Fruit fly (Drosophila melanogaster): ENCODE data around the gene CG5391.

CG5391 gene

dm6 chr3R:22334050-22334449, at the start of gene CG5391:
CG5391 (minus strand) TSS chr3R:22334150.
- TF ChIP-seq CG17801 (GFP tag; optimal IDR thresholded peaks at IDR 0.05; ENCODE audit: partially characterized antibody), result no peak

- TF ChIP-seq CG17801 (GFP tag; optimal IDR thresholded peaks at IDR 0.05; ENCODE audit: partially characterized antibody), result no peak
These were observed 47.8 kb upstream of the CG5391 start, which contains the start of gene Gpdh3 for dm6 chr3R:22381735-22382134. Gpdh3 (plus strand) TSS chr3R:22382035.

- TF ChIP-seq CG17801 (GFP tag; optimal IDR thresholded peaks at IDR 0.05; ENCODE audit: partially characterized antibody), result no peak
These were observed 47.1 kb upstream of the CG5391 start, which contains the start of gene CG43342 for dm6 chr3R:22381077-22381476. CG43342 (plus strand) TSS chr3R:22381340.

dm6 chr3R:22379942-22380341, 46.0 kb upstream of the CG5391 start, which contains the start of gene CG34149:
CG34149 (plus strand) TSS chr3R:22380128.
- no peak for TF ChIP-seq CG17801 (GFP tag; optimal IDR thresholded peaks at IDR 0.05; ENCODE audit: partially characterized antibody)

- peak; percentile 44 for TF ChIP-seq CG17801 (GFP tag; optimal IDR thresholded peaks at IDR 0.05; ENCODE audit: partially characterized antibody)
These were observed 41.7 kb upstream of the CG5391 start, which contains the start of gene CG18596 for dm6 chr3R:22375674-22376073. CG18596 (plus strand) TSS chr3R:22375923.

- no peak for TF ChIP-seq CG17801 (GFP tag; optimal IDR thresholded peaks at IDR 0.05; ENCODE audit: partially characterized antibody)
These were observed 38.6 kb upstream of the CG5391 start, which contains the start of gene CG7069 for dm6 chr3R:22372535-22372934. CG7069 (plus strand) TSS chr3R:22372835.

dm6 chr3R:22368777-22369214, 34.8 kb upstream of the CG5391 start:
- no peak for TF ChIP-seq CG17801 (GFP tag; optimal IDR thresholded peaks at IDR 0.05; ENCODE audit: partially characterized antibody)

- no peak for TF ChIP-seq CG17801 (GFP tag; optimal IDR thresholded peaks at IDR 0.05; ENCODE audit: partially characterized antibody)
These were observed 34.3 kb upstream of the CG5391 start for dm6 chr3R:22368077-22368776.

- peak; percentile 87 for TF ChIP-seq CG17801 (GFP tag; optimal IDR thresholded peaks at IDR 0.05; ENCODE audit: partially characterized antibody)
These were observed 33.5 kb upstream of the CG5391 start, which contains the start of the genes Polr3F and PyK for dm6 chr3R:22367126-22368076. Polr3F (minus strand) TSS chr3R:22367373. PyK (plus strand) TSS chr3R:22367536.

- TF ChIP-seq CG17801 (GFP tag; optimal IDR thresholded peaks at IDR 0.05; ENCODE audit: partially characterized antibody), result peak; percentile 26
These were observed 31.8 kb upstream of the CG5391 start, which contains the start of gene CG5382 for dm6 chr3R:22365660-22366195. CG5382 (minus strand) TSS chr3R:22365983.

dm6 chr3R:22362218-22362907, 28.4 kb upstream of the CG5391 start, which contains the start of the genes JMJD6, CG7071 and Muted:
JMJD6 (minus strand) TSS chr3R:22362371.
CG7071 (plus strand) TSS chr3R:22362620.
Muted (plus strand) TSS chr3R:22362620.
- TF ChIP-seq CG17801 (GFP tag; optimal IDR thresholded peaks at IDR 0.05; ENCODE audit: partially characterized antibody), result peak; percentile 82

dm6 chr3R:22358810-22359209, 24.9 kb upstream of the CG5391 start:
- no peak for TF ChIP-seq CG17801 (GFP tag; optimal IDR thresholded peaks at IDR 0.05; ENCODE audit: partially characterized antibody)

dm6 chr3R:22357942-22358341, 24.0 kb upstream of the CG5391 start:
- no peak for TF ChIP-seq CG17801 (GFP tag; optimal IDR thresholded peaks at IDR 0.05; ENCODE audit: partially characterized antibody)

Data from ovary, adult (tissue).